Worm (Caenorhabditis elegans): ENCODE results near the gene dao-6.

ce11 chrIII:9765465-9765900, 29.5 kb upstream of the dao-6 start:
- peak; percentile 98 for TF ChIP-seq pha-4 (tag; optimal IDR thresholded peaks at IDR 0.05)
- peak; percentile 95 for TF ChIP-seq lin-15B (tag; optimal IDR thresholded peaks at IDR 0.05)
- TF ChIP-seq ztf-4 (tag; optimal IDR thresholded peaks at IDR 0.05), result peak; percentile 95
- peak; percentile 86 for TF ChIP-seq unc-62 (GFP tag; optimal IDR thresholded peaks at IDR 0.05)
